Worm (Caenorhabditis elegans) whole organism, L2 larva: ENCODE data around the gene T05A12.4.

Experiments used
- C34F6.9 ChIP-seq: fragments of 150-350 bp; optimal IDR thresholded peaks from 2 replicates; lab custom pipeline; 2014; ENCODE audit warnings: missing biosample characterization, missing genetic modification characterization
- F13H6.1 ChIP-seq: sonication (generic microtip); optimal IDR thresholded peaks from 2 replicates; lab custom pipeline; 2016; ENCODE audit warnings: missing genetic modification characterization, missing compliant biosample characterization
- R02D3.7 ChIP-seq: fragments of 150-350 bp; optimal IDR thresholded peaks from 2 replicates; lab custom pipeline; 2014; ENCODE audit warnings: missing biosample characterization, missing genetic modification characterization
- Y55F3AM.14 ChIP-seq: fragments of 200-800 bp; sonication (Bioruptor generic); optimal IDR thresholded peaks from 2 replicates; lab custom pipeline; 2018; ENCODE audit warnings: mild to moderate bottlenecking, missing genetic modification characterization, missing compliant biosample characterization
- ZK546.5 ChIP-seq: sonication (generic microtip); optimal IDR thresholded peaks from 2 replicates; lab custom pipeline; 2017; ENCODE audit warnings: missing biosample characterization, missing genetic modification characterization
- alr-1 ChIP-seq: fragments of 150-350 bp; optimal IDR thresholded peaks from 2 replicates; lab custom pipeline; 2014; ENCODE audit warnings: missing biosample characterization, missing genetic modification characterization
- aly-2 ChIP-seq: fragments of 150-350 bp; optimal IDR thresholded peaks from 2 replicates; lab custom pipeline; 2014; ENCODE audit warnings: missing biosample characterization, missing genetic modification characterization
- ama-1 ChIP-seq: fragments of 150-350 bp; optimal IDR thresholded peaks from 2 replicates; lab custom pipeline; 2018; ENCODE audit warnings: inconsistent platforms
- blmp-1 ChIP-seq: sonication (generic microtip); optimal IDR thresholded peaks from 2 replicates; lab custom pipeline; 2017; ENCODE audit warnings: missing genetic modification characterization, mild to moderate bottlenecking, missing compliant biosample characterization, antibody characterized with exemption, moderate library complexity; ENCODE audit not compliant: insufficient read depth
- ceh-16 ChIP-seq: fragments of 150-350 bp; optimal IDR thresholded peaks from 2 replicates; lab custom pipeline; 2014; ENCODE audit warnings: missing biosample characterization, missing genetic modification characterization
- ceh-82 ChIP-seq: fragments of 150-350 bp; optimal IDR thresholded peaks from 2 replicates; lab custom pipeline; 2014; ENCODE audit warnings: missing biosample characterization, missing genetic modification characterization
- crh-2 ChIP-seq: sonication (generic microtip); optimal IDR thresholded peaks from 2 replicates; lab custom pipeline; 2017; ENCODE audit warnings: missing biosample characterization, missing genetic modification characterization
- dmd-4 ChIP-seq: sonication (generic microtip); optimal IDR thresholded peaks from 2 replicates; lab custom pipeline; 2017; ENCODE audit warnings: missing biosample characterization, missing genetic modification characterization
- egl-27 ChIP-seq: sonication (generic microtip); optimal IDR thresholded peaks from 3 replicates; lab custom pipeline; 2017; ENCODE audit warnings: missing biosample characterization, missing genetic modification reagents, missing genetic modification characterization
- elt-1 ChIP-seq: fragments of 150-350 bp; optimal IDR thresholded peaks from 2 replicates; lab custom pipeline; 2014; ENCODE audit warnings: missing biosample characterization, missing genetic modification characterization
- elt-3 ChIP-seq: sonication (generic microtip); optimal IDR thresholded peaks from 2 replicates; lab custom pipeline; 2017; ENCODE audit warnings: missing biosample characterization, missing genetic modification characterization
- fos-1 ChIP-seq: fragments of 150-350 bp; optimal IDR thresholded peaks from 2 replicates; lab custom pipeline; 2014; ENCODE audit warnings: missing biosample characterization, missing genetic modification characterization
- gmeb-1 ChIP-seq: fragments of 150-350 bp; optimal IDR thresholded peaks from 2 replicates; lab custom pipeline; 2014; ENCODE audit warnings: missing biosample characterization, missing genetic modification characterization
- lin-11 ChIP-seq: fragments of 150-350 bp; sonication (generic microtip); optimal IDR thresholded peaks from 2 replicates; lab custom pipeline; 2014; ENCODE audit warnings: missing biosample characterization, missing genetic modification characterization, inconsistent platforms, mixed read lengths
- lin-13 ChIP-seq: fragments of 150-350 bp; optimal IDR thresholded peaks from 2 replicates; lab custom pipeline; 2014; ENCODE audit warnings: missing biosample characterization, missing genetic modification reagents, missing genetic modification characterization
- lin-39 ChIP-seq: fragments of 150-350 bp; optimal IDR thresholded peaks from 2 replicates; lab custom pipeline; 2014; ENCODE audit warnings: missing biosample characterization, missing genetic modification reagents, missing genetic modification characterization
- lsy-2 ChIP-seq, 2 experiments: fragments of 150-350 bp in 1 of 2; sonication (generic microtip) in 1 of 2; optimal IDR thresholded peaks; 2 replicates each; lab custom pipeline; 2014 to 2017; ENCODE audit warnings: missing biosample characterization in 2 of 2, missing genetic modification characterization in 2 of 2
- mab-5 ChIP-seq: fragments of 150-350 bp; optimal IDR thresholded peaks from 2 replicates; lab custom pipeline; 2014; ENCODE audit warnings: missing biosample characterization, missing genetic modification characterization
- mbf-1 ChIP-seq: sonication (generic microtip); optimal IDR thresholded peaks from 2 replicates; lab custom pipeline; 2017; ENCODE audit warnings: missing biosample characterization, missing genetic modification characterization
- mdl-1 ChIP-seq, 2 experiments: fragments of 150-350 bp in 1 of 2; sonication (generic microtip) in 1 of 2; optimal IDR thresholded peaks; 2 replicates each; lab custom pipeline; 2017; ENCODE audit warnings: missing biosample characterization in 2 of 2, missing genetic modification characterization in 2 of 2
- nhr-10 ChIP-seq: sonication (generic microtip); optimal IDR thresholded peaks from 2 replicates; lab custom pipeline; 2017; ENCODE audit warnings: missing biosample characterization, missing genetic modification characterization
- nhr-11 ChIP-seq: fragments of 150-350 bp; optimal IDR thresholded peaks from 2 replicates; lab custom pipeline; 2014; ENCODE audit warnings: missing biosample characterization, missing genetic modification characterization
- nhr-12 ChIP-seq: fragments of 150-350 bp; optimal IDR thresholded peaks from 2 replicates; lab custom pipeline; 2014; ENCODE audit warnings: missing biosample characterization, missing genetic modification characterization
- nhr-129 ChIP-seq: fragments of 150-350 bp; optimal IDR thresholded peaks from 2 replicates; lab custom pipeline; 2014; ENCODE audit warnings: missing biosample characterization, missing genetic modification characterization
- nhr-21 ChIP-seq: fragments of 150-350 bp; optimal IDR thresholded peaks from 2 replicates; lab custom pipeline; 2014; ENCODE audit warnings: missing biosample characterization, missing genetic modification characterization
- nhr-23 ChIP-seq: fragments of 150-350 bp; optimal IDR thresholded peaks from 2 replicates; lab custom pipeline; 2014; ENCODE audit warnings: missing biosample characterization, missing genetic modification reagents, missing genetic modification characterization
- nhr-237 ChIP-seq: fragments of 150-350 bp; optimal IDR thresholded peaks from 2 replicates; lab custom pipeline; 2014; ENCODE audit warnings: missing biosample characterization, missing genetic modification characterization
- nhr-25 ChIP-seq: fragments of 150-350 bp; sonication (generic microtip); optimal IDR thresholded peaks from 3 replicates; lab custom pipeline; 2014; ENCODE audit warnings: missing biosample characterization, missing genetic modification characterization
- nhr-6 ChIP-seq: fragments of 150-350 bp; optimal IDR thresholded peaks from 2 replicates; lab custom pipeline; 2014; ENCODE audit warnings: missing biosample characterization, missing genetic modification characterization
- nhr-77 ChIP-seq: fragments of 150-350 bp; optimal IDR thresholded peaks from 2 replicates; lab custom pipeline; 2014; ENCODE audit warnings: missing biosample characterization, missing genetic modification characterization
- peb-1 ChIP-seq: fragments of 150-350 bp; optimal IDR thresholded peaks from 2 replicates; lab custom pipeline; 2014; ENCODE audit warnings: missing biosample characterization, missing genetic modification characterization
- sem-4 ChIP-seq: fragments of 150-350 bp; optimal IDR thresholded peaks from 2 replicates; lab custom pipeline; 2014; ENCODE audit warnings: missing biosample characterization, missing genetic modification reagents, missing genetic modification characterization
- skn-1 ChIP-seq: sonication (generic microtip); optimal IDR thresholded peaks from 2 replicates; lab custom pipeline; 2017; ENCODE audit warnings: missing biosample characterization, missing genetic modification characterization
- sma-3 ChIP-seq: sonication (generic microtip); optimal IDR thresholded peaks from 2 replicates; lab custom pipeline; 2016; ENCODE audit warnings: missing genetic modification reagents, missing genetic modification characterization, missing compliant biosample characterization
- sma-9 ChIP-seq, 2 experiments: fragments of 150-350 bp in 1 of 2; sonication (generic microtip) in 1 of 2; optimal IDR thresholded peaks; 2 replicates each; lab custom pipeline; 2014 to 2016; ENCODE audit warnings: missing genetic modification characterization in 2 of 2, mild to moderate bottlenecking in 1 of 2, missing biosample characterization in 1 of 2, missing compliant biosample characterization in 1 of 2, missing genetic modification reagents in 1 of 2, moderate library complexity in 1 of 2
- snpc-4 ChIP-seq: fragments of 150-350 bp; optimal IDR thresholded peaks from 2 replicates; lab custom pipeline; 2014; ENCODE audit warnings: missing biosample characterization, missing genetic modification characterization
- unc-39 ChIP-seq: fragments of 150-350 bp; optimal IDR thresholded peaks from 2 replicates; lab custom pipeline; 2014; ENCODE audit warnings: missing biosample characterization, missing genetic modification characterization
- unc-55 ChIP-seq: fragments of 150-350 bp; sonication (generic microtip); optimal IDR thresholded peaks from 3 replicates; lab custom pipeline; 2014; ENCODE audit warnings: missing biosample characterization, missing genetic modification reagents, missing genetic modification characterization
- unc-62 ChIP-seq: fragments of 150-350 bp; optimal IDR thresholded peaks from 2 replicates; lab custom pipeline; 2014; ENCODE audit warnings: missing biosample characterization, missing genetic modification reagents, missing genetic modification characterization
- zag-1 ChIP-seq: fragments of 150-350 bp; optimal IDR thresholded peaks from 2 replicates; lab custom pipeline; 2014; ENCODE audit warnings: missing biosample characterization, missing genetic modification characterization
- ztf-1 ChIP-seq: fragments of 200-800 bp; sonication (Bioruptor generic); conservative IDR thresholded peaks from 2 replicates; pipeline ENCODE4 v1.3.6; 2022; ENCODE audit warnings: missing genetic modification characterization, missing compliant biosample characterization
- ztf-11 ChIP-seq: sonication (generic microtip); optimal IDR thresholded peaks from 2 replicates; lab custom pipeline; 2017; ENCODE audit warnings: missing biosample characterization, missing genetic modification characterization
- ztf-4 ChIP-seq: fragments of 150-350 bp; optimal IDR thresholded peaks from 2 replicates; lab custom pipeline; 2014; ENCODE audit warnings: missing biosample characterization, missing genetic modification characterization

T05A12.4 gene

ce11 chrIV:6919318-6919717, 31.6 kb downstream of the T05A12.4 start, which contains the start of gene ruvb-2:
TSS of gene ruvb-2 (minus strand) at chrIV:6919406.
- TF ChIP-seq lsy-2 (tag; optimal IDR thresholded peaks at IDR 0.05; lab: Kevin White, UChicago) (peak; percentile 76 to 94), ama-1 (lab: Kevin White, UChicago) (peak; percentile 56), peb-1 (no peak), ztf-4 (tag; lab: Kevin White, UChicago) (peak; percentile 33), lin-11 (tag; lab: Kevin White, UChicago) (peak; percentile 80), nhr-25 (peak; percentile 91), mbf-1 (tag; lab: Kevin White, UChicago) (no peak), gmeb-1 (peak; percentile 93), lin-13 (peak; percentile 90), nhr-77 (tag; lab: Kevin White, UChicago) (no peak), nhr-237 (tag; lab: Kevin White, UChicago) (no peak), nhr-11 (tag; lab: Kevin White, UChicago) (no peak), R02D3.7 (tag; lab: Kevin White, UChicago) (peak; percentile 41), elt-1 (no peak), crh-2 (tag; lab: Kevin White, UChicago) (peak; percentile 91), sma-9 (GFP tag; optimal IDR thresholded peaks at IDR 0.05; lab: Kevin White, UChicago) (peak; percentile 87), sma-9 (tag; optimal IDR thresholded peaks at IDR 0.05; lab: Kevin White, UChicago) (no peak), lin-39 (no peak), mdl-1 (tag; optimal IDR thresholded peaks at IDR 0.05; lab: Kevin White, UChicago) (peak in 1 of 2 experiments; percentile 79), ztf-11 (tag; lab: Kevin White, UChicago) (no peak), mab-5 (peak; percentile 72), nhr-21 (tag; lab: Kevin White, UChicago) (peak; percentile 86), ztf-1 (no peak), sem-4 (peak; percentile 58), elt-3 (tag; lab: Kevin White, UChicago) (no peak), ceh-16 (tag; lab: Kevin White, UChicago) (no peak), nhr-12 (no peak), blmp-1 (tag; lab: Kevin White, UChicago) (peak; percentile 82), F13H6.1 (tag; lab: Kevin White, UChicago) (peak; percentile 81), snpc-4 (peak; percentile 87), dmd-4 (no peak), nhr-10 (tag; lab: Kevin White, UChicago) (peak; percentile 21), nhr-23 (tag; lab: Kevin White, UChicago) (no peak), nhr-6 (tag; lab: Kevin White, UChicago) (peak; percentile 78), nhr-129 (tag; lab: Kevin White, UChicago) (peak; percentile 70), alr-1 (tag; lab: Kevin White, UChicago) (no peak), unc-39 (tag; lab: Kevin White, UChicago) (no peak), sma-3 (GFP tag; lab: Kevin White, UChicago) (peak; percentile 89), ceh-82 (tag; lab: Kevin White, UChicago) (peak; percentile 65), zag-1 (tag; lab: Kevin White, UChicago) (peak; percentile 59), unc-62 (GFP tag; lab: Kevin White, UChicago) (no peak), Y55F3AM.14 (GFP tag; lab: Kevin White, UChicago) (no peak), unc-55 (GFP tag; lab: Kevin White, UChicago) (peak; percentile 94), C34F6.9 (peak; percentile 97), ZK546.5 (tag; lab: Kevin White, UChicago) (peak; percentile 49), skn-1 (tag; lab: Kevin White, UChicago) (no peak), fos-1 (tag; lab: Kevin White, UChicago) (peak; percentile 77), egl-27 (tag; lab: Kevin White, UChicago) (peak; percentile 50), aly-2 (no peak)
